Worm (Caenorhabditis elegans): ENCODE data around the gene seu-1.
A peak's percentile ranks its signal among the peaks of the same experiment; 100 is the strongest.

Gene seu-1

ce11 chrIV:6373721-6374120 is 44.3 kb downstream of the seu-1 start:
- TF ChIP-seq unc-62 (GFP tag; optimal IDR thresholded peaks at IDR 0.05) (no peak), hmg-20 (GFP tag; IDR thresholded peaks at IDR 0.05) (no peak), attf-3 (GFP tag; conservative IDR thresholded peaks at IDR 0.05) (no peak), F37B4.10 (GFP tag; IDR thresholded peaks at IDR 0.05) (0 out of 2 replicates have a peak, but pooled peaks have one; percentile 67), snpc-3.4 (tag; optimal IDR thresholded peaks at IDR 0.05) (no peak), zfh-2 (GFP tag; conservative IDR thresholded peaks at IDR 0.05) (peak; percentile 64), hlh-12 (tag; optimal IDR thresholded peaks at IDR 0.05) (no peak), tlf-1 (GFP tag; optimal IDR thresholded peaks at IDR 0.05) (no peak)

- TF ChIP-seq lin-54 (GFP tag; optimal IDR thresholded peaks at IDR 0.05) (peak; percentile 79), somi-1 (GFP tag; optimal IDR thresholded peaks at IDR 0.05) (no peak), madf-3 (GFP tag; IDR thresholded peaks at IDR 0.05) (0 out of 2 replicates have a peak, but pooled peaks have one; percentile 22), attf-5 (GFP tag; optimal IDR thresholded peaks at IDR 0.05) (peak; percentile 71), tbp1 (GFP tag; optimal IDR thresholded peaks at IDR 0.05) (peak; percentile 50), F57A8.1 (GFP tag; optimal IDR thresholded peaks at IDR 0.05) (no peak), bed-1 (GFP tag; IDR thresholded peaks at IDR 0.05) (no peak), F23B12.7 (tag; optimal IDR thresholded peaks at IDR 0.05; ENCODE audit: insufficient read depth) (peak; percentile 21), him-1 (tag; optimal IDR thresholded peaks at IDR 0.05) (peak; percentile 2), lir-1 (GFP tag; conservative IDR thresholded peaks at IDR 0.05) (0 out of 2 replicates have a peak, but pooled peaks have one; percentile 6), D2030.7 (GFP tag; IDR thresholded peaks at IDR 0.05) (0 out of 2 replicates have a peak, but pooled peaks have one; percentile 30), F33H1.4 (GFP tag; IDR thresholded peaks at IDR 0.05) (peak; percentile 49; the same call in 1 of the 2 replicates), snpc-1.3 (tag; optimal IDR thresholded peaks at IDR 0.05; ENCODE audit: insufficient read depth) (peak; percentile 74), madf-10 (tag; optimal IDR thresholded peaks at IDR 0.05) (no peak), dpl-1 (GFP tag; optimal IDR thresholded peaks at IDR 0.05) (peak; percentile 57), lag-1 (GFP tag; IDR thresholded peaks at IDR 0.05) (no peak), mcd-1 (GFP tag; IDR thresholded peaks at IDR 0.05) (peak; percentile 94), snpc-1.1 (tag; optimal IDR thresholded peaks at IDR 0.05; ENCODE audit: insufficient read depth) (peak; percentile 18), madf-6 (GFP tag; IDR thresholded peaks at IDR 0.05) (peak; percentile 52; the same call in 1 of the 2 replicates), dox-1 (GFP tag; IDR thresholded peaks at IDR 0.05) (peak; percentile 43; the same call in 1 of the 2 replicates), K12H6.12 (tag; optimal IDR thresholded peaks at IDR 0.05) (peak; percentile 4), ztf-3 (GFP tag; optimal IDR thresholded peaks at IDR 0.05) (no peak), snpc-4 (GFP tag; optimal IDR thresholded peaks at IDR 0.05) (peak; percentile 17), snpc-4 (tag; optimal IDR thresholded peaks at IDR 0.05) (peak; percentile 42 to 91 (median 86)), lin-40 (tag; optimal IDR thresholded peaks at IDR 0.05) (peak; percentile 61), ztf-18 (tag; optimal IDR thresholded peaks at IDR 0.05) (peak; percentile 3), ztf-25 (GFP tag; IDR thresholded peaks at IDR 0.05) (no peak), lsl-1 (GFP tag; optimal IDR thresholded peaks at IDR 0.05) (peak; percentile 38), ZK185.1 (tag; optimal IDR thresholded peaks at IDR 0.05; ENCODE audit: poor library complexity, severe bottlenecking) (peak; percentile 52), hlh-12 (tag; optimal IDR thresholded peaks at IDR 0.05) (no peak), efl-1 (GFP tag; optimal IDR thresholded peaks at IDR 0.05) (peak; percentile 47), lin-35 (GFP tag; optimal IDR thresholded peaks at IDR 0.05) (peak in 1 of 3 experiments; percentile 65), lsy-27 (tag; optimal IDR thresholded peaks at IDR 0.05; ENCODE audit: borderline replicate concordance, insufficient read depth) (no peak), hmg-1.2 (GFP tag; IDR thresholded peaks at IDR 0.05) (peak; percentile 59; the same call in 1 of the 2 replicates)
Measured at ce11 chrIV:6376473-6377115, 47.2 kb downstream of the seu-1 start, which contains the start of the genes hrpf-2 and bli-6. hrpf-2 (minus strand) TSS chrIV:6376523. bli-6 (plus strand) TSS chrIV:6377065.
